Fruit fly (Drosophila melanogaster): Measurements from ENCODE around the gene loco.

loco gene

DNA sequence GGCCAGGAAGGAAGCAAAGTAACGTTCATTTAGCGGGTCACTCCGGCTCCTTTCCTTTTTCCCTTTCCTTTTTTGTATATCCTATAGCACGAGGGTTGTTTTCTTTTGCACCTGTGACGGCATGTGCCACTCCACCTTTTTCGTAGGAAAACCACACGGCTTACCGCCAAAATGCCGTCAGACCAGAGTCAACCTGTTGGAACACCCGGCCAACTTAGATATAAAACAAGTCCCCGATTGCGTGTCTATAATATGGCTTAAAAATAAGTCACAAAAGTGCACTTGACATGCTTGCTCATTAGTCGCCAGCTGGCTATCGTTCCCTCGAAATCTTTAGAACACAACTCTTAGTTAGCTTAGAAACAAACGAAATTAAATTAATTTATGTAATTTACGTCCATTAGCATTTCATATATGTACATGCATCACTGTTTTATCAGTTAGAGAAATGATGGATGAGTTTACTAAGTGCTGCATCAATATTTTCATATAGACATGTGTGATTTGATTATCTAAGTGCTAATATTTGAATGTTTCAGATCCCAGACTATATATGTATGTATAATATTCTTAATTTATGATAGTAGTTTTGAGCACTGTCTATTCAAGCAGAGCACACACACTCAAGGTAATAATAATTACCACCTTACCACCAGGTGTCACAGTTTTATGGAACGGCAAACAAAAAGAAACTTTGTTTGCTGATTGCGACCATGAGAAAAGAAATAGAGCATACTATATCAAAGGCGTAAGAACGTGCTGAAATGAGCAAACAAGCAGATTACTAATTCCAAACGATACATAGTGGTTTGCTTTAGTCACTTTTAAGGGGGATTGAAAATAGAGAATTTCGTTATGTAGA is 4.4 kb downstream of the loco start (continued):
- no peak for TF ChIP-seq fu2 (GFP tag; optimal IDR thresholded peaks at IDR 0.05)
- peak; percentile 87 for TF ChIP-seq CG7745 (tag; optimal IDR thresholded peaks at IDR 0.05)
- no peak for TF ChIP-seq Gug (GFP tag; IDR thresholded peaks at IDR 0.05)
- no peak for TF ChIP-seq Max (GFP tag; optimal IDR thresholded peaks at IDR 0.05)
- TF ChIP-seq CG6813 (GFP tag; optimal IDR thresholded peaks at IDR 0.05) = peak; percentile 58
- no peak for TF ChIP-seq cato (GFP tag; optimal IDR thresholded peaks at IDR 0.05; ENCODE audit: borderline replicate concordance)
- peak; percentile 4 for TF ChIP-seq D19A (tag; optimal IDR thresholded peaks at IDR 0.05)
- TF ChIP-seq CG14014 (GFP tag; IDR thresholded peaks at IDR 0.05) = no peak
- no peak for TF ChIP-seq CG4282 (GFP tag; optimal IDR thresholded peaks at IDR 0.05)
- TF ChIP-seq CG11456 (GFP tag; IDR thresholded peaks at IDR 0.05) = no peak
- TF ChIP-seq D19B (GFP tag; optimal IDR thresholded peaks at IDR 0.05) = no peak
- TF ChIP-seq Dad (GFP tag; optimal IDR thresholded peaks at IDR 0.05) = no peak
- TF ChIP-seq CG9727 (GFP tag; optimal IDR thresholded peaks at IDR 0.05) = peak; percentile 10
- TF ChIP-seq Sox100B (GFP tag; optimal IDR thresholded peaks at IDR 0.05) = peak; percentile 44
- no peak for TF ChIP-seq Bdp1 (GFP tag; optimal IDR thresholded peaks at IDR 0.05)
- no peak for TF ChIP-seq Six4 (GFP tag; optimal IDR thresholded peaks at IDR 0.05)
- no peak for TF ChIP-seq CG17359 (tag; optimal IDR thresholded peaks at IDR 0.05)
- TF ChIP-seq pb (GFP tag; optimal IDR thresholded peaks at IDR 0.05) = no peak
- no peak for TF ChIP-seq CG1024 (GFP tag; IDR thresholded peaks at IDR 0.05)
- TF ChIP-seq lab (GFP tag; optimal IDR thresholded peaks at IDR 0.05) = peak; percentile 49
- TF ChIP-seq wor (GFP tag; IDR thresholded peaks at IDR 0.05) = no peak
- TF ChIP-seq Lpt (GFP tag; optimal IDR thresholded peaks at IDR 0.05) = no peak
- peak; percentile 14 for TF ChIP-seq CG2712 (tag; optimal IDR thresholded peaks at IDR 0.05)
- TF ChIP-seq eve (GFP tag; optimal IDR thresholded peaks at IDR 0.05) = no peak
- peak; percentile 41 for TF ChIP-seq CG18262 (tag; optimal IDR thresholded peaks at IDR 0.05)
- TF ChIP-seq CG10565 (GFP tag; optimal IDR thresholded peaks at IDR 0.05) = no peak
- no peak for TF ChIP-seq wdn (GFP tag; IDR thresholded peaks at IDR 0.05)
- TF ChIP-seq CG1603 (tag; optimal IDR thresholded peaks at IDR 0.05) = peak; percentile 6
- TF ChIP-seq CG2199 (GFP tag; IDR thresholded peaks at IDR 0.05) = no peak
- TF ChIP-seq sqz (GFP tag; optimal IDR thresholded peaks at IDR 0.05) = peak; percentile 23
- no peak for TF ChIP-seq chm (GFP tag; IDR thresholded peaks at IDR 0.05)
- no peak for TF ChIP-seq Atf-2 (GFP tag; optimal IDR thresholded peaks at IDR 0.05)
- no peak for TF ChIP-seq gcm2 (GFP tag; optimal IDR thresholded peaks at IDR 0.05)
- TF ChIP-seq fd102C (GFP tag; optimal IDR thresholded peaks at IDR 0.05) = no peak
- TF ChIP-seq CG11093 (GFP tag; IDR thresholded peaks at IDR 0.05) = no peak
- no peak for TF ChIP-seq CG11696 (GFP tag; IDR thresholded peaks at IDR 0.05)
- no peak for TF ChIP-seq danr (GFP tag; IDR thresholded peaks at IDR 0.05)
- no peak for TF ChIP-seq vfl (GFP tag; optimal IDR thresholded peaks at IDR 0.05)
- TF ChIP-seq Tbp (GFP tag; optimal IDR thresholded peaks at IDR 0.05) = no peak
- TF ChIP-seq bbx (GFP tag; IDR thresholded peaks at IDR 0.05; ENCODE audit: partially characterized antibody) = no peak
- TF ChIP-seq z (GFP tag; IDR thresholded peaks at IDR 0.05) = no peak
- peak; percentile 23 for TF ChIP-seq CG8924 (tag; optimal IDR thresholded peaks at IDR 0.05)
- TF ChIP-seq CG14050 (GFP tag; IDR thresholded peaks at IDR 0.05) = no peak
- peak; percentile 35 for TF ChIP-seq Blimp-1 (GFP tag; optimal IDR thresholded peaks at IDR 0.05)
- TF ChIP-seq Hsf (GFP tag; optimal IDR thresholded peaks at IDR 0.05) = no peak
- peak; percentile 23 for TF ChIP-seq CG1233 (GFP tag; optimal IDR thresholded peaks at IDR 0.05)
- TF ChIP-seq pum (GFP tag; optimal IDR thresholded peaks at IDR 0.05) = no peak
- TF ChIP-seq CG16813 (GFP tag; IDR thresholded peaks at IDR 0.05; ENCODE audit: partially characterized antibody) = no peak
- TF ChIP-seq CG4328 (GFP tag; optimal IDR thresholded peaks at IDR 0.05) = no peak
- TF ChIP-seq CG17328 (GFP tag; IDR thresholded peaks at IDR 0.05) = no peak
